Fruit fly (Drosophila melanogaster): Measurements from ENCODE around the gene Sf3b3.

The Sf3b3 gene

dm6 chr3L:813229-813837, 19.9 kb downstream of the Sf3b3 start (continued):
- TF ChIP-seq CG6276 (GFP tag; optimal IDR thresholded peaks at IDR 0.05) (peak; percentile 95), CG6808 (GFP tag; optimal IDR thresholded peaks at IDR 0.05) (peak; percentile 86), vri (GFP tag; optimal IDR thresholded peaks at IDR 0.05) (no peak), Hr39 (GFP tag; optimal IDR thresholded peaks at IDR 0.05) (peak; percentile 37), Ets21C (GFP tag; optimal IDR thresholded peaks at IDR 0.05) (no peak), CG9139 (GFP tag; optimal IDR thresholded peaks at IDR 0.05) (peak; percentile 73), acj6 (GFP tag; optimal IDR thresholded peaks at IDR 0.05) (peak; percentile 88), Hr38 (GFP tag; optimal IDR thresholded peaks at IDR 0.05) (peak; percentile 81), CG6854 (GFP tag; optimal IDR thresholded peaks at IDR 0.05) (no peak), pdm3 (GFP tag; optimal IDR thresholded peaks at IDR 0.05) (peak; percentile 84), CG6792 (GFP tag; optimal IDR thresholded peaks at IDR 0.05) (peak; percentile 77), Smox (GFP tag; optimal IDR thresholded peaks at IDR 0.05) (peak; percentile 4), Sox102F (GFP tag; optimal IDR thresholded peaks at IDR 0.05) (peak; percentile 13), CG11294 (GFP tag; IDR thresholded peaks at IDR 0.05) (peak; percentile 92), ss (GFP tag; optimal IDR thresholded peaks at IDR 0.05) (peak; percentile 70 to 81), esn (GFP tag; optimal IDR thresholded peaks at IDR 0.05) (peak; percentile 31), CG3919 (GFP tag; optimal IDR thresholded peaks at IDR 0.05) (peak; percentile 92), svp (GFP tag) (peak; percentile 76), salr (GFP tag; optimal IDR thresholded peaks at IDR 0.05) (peak; percentile 85 to 88), Lpt (GFP tag; optimal IDR thresholded peaks at IDR 0.05) (peak; percentile 93), CG8319 (GFP tag; optimal IDR thresholded peaks at IDR 0.05) (peak; percentile 61), fkh (GFP tag; optimal IDR thresholded peaks at IDR 0.05) (no peak)

- TF ChIP-seq CG10669 (GFP tag; optimal IDR thresholded peaks at IDR 0.05): no peak
- TF ChIP-seq CG3919 (GFP tag; optimal IDR thresholded peaks at IDR 0.05): no peak
- TF ChIP-seq Hr38 (GFP tag; optimal IDR thresholded peaks at IDR 0.05): no peak
- no peak for TF ChIP-seq CG9139 (GFP tag; optimal IDR thresholded peaks at IDR 0.05)
- no peak for TF ChIP-seq dac (GFP tag; optimal IDR thresholded peaks at IDR 0.05)
- TF ChIP-seq Sox15 (GFP tag; optimal IDR thresholded peaks at IDR 0.05): no peak
- TF ChIP-seq Lpt (GFP tag; optimal IDR thresholded peaks at IDR 0.05): no peak
- TF ChIP-seq eg (GFP tag; IDR thresholded peaks at IDR 0.05): no peak
- TF ChIP-seq Hr4 (GFP tag; optimal IDR thresholded peaks at IDR 0.05): no peak
- no peak for TF ChIP-seq CG6792 (GFP tag; optimal IDR thresholded peaks at IDR 0.05)
- TF ChIP-seq achi (GFP tag; optimal IDR thresholded peaks at IDR 0.05): no peak
- TF ChIP-seq CG6808 (GFP tag; optimal IDR thresholded peaks at IDR 0.05): no peak
- no peak for TF ChIP-seq Sox14 (GFP tag; optimal IDR thresholded peaks at IDR 0.05)
- no peak for TF ChIP-seq esn (GFP tag; optimal IDR thresholded peaks at IDR 0.05)
These were observed 21.4 kb downstream of the Sf3b3 start for dm6 chr3L:811816-812215.

dm6 chr3L:810038-810644, 23.0 kb downstream of the Sf3b3 start:
- no peak for TF ChIP-seq CG9139 (GFP tag; optimal IDR thresholded peaks at IDR 0.05)
- peak; percentile 11 for TF ChIP-seq svp (GFP tag)
- peak; percentile 2 for TF ChIP-seq Eip78C (GFP tag)

- TF ChIP-seq CG10631 (GFP tag; optimal IDR thresholded peaks at IDR 0.05): no peak
- TF ChIP-seq Gug (GFP tag; IDR thresholded peaks at IDR 0.05): no peak
- no peak for TF ChIP-seq Sox14 (GFP tag; optimal IDR thresholded peaks at IDR 0.05)
- TF ChIP-seq cyc (GFP tag; optimal IDR thresholded peaks at IDR 0.05): no peak
- TF ChIP-seq Smox (GFP tag; optimal IDR thresholded peaks at IDR 0.05): no peak
- no peak for TF ChIP-seq CG16779 (tag; optimal IDR thresholded peaks at IDR 0.05)
- no peak for TF ChIP-seq CG8632 (GFP tag; optimal IDR thresholded peaks at IDR 0.05)
- TF ChIP-seq CG7368 (GFP tag; optimal IDR thresholded peaks at IDR 0.05): no peak
- TF ChIP-seq Hr4 (GFP tag; optimal IDR thresholded peaks at IDR 0.05): no peak
- TF ChIP-seq Met (GFP tag; optimal IDR thresholded peaks at IDR 0.05): no peak
- TF ChIP-seq CG6808 (GFP tag; optimal IDR thresholded peaks at IDR 0.05): no peak
- no peak for TF ChIP-seq CG11902 (GFP tag; optimal IDR thresholded peaks at IDR 0.05)
- no peak for TF ChIP-seq fkh (GFP tag; optimal IDR thresholded peaks at IDR 0.05)
- no peak for TF ChIP-seq achi (GFP tag; optimal IDR thresholded peaks at IDR 0.05)
These were observed 23.7 kb downstream of the Sf3b3 start for dm6 chr3L:809538-809805.
